Fruit fly (Drosophila melanogaster): ENCODE measurements around the gene VAChT.

Gene VAChT

dm6 chr3R:18758548-18759257 lies 53.4 kb downstream of the VAChT start, which contains the start of gene Epg5:
TSS of gene Epg5 (minus strand) at chr3R:18758873.
- TF ChIP-seq fd96Ca (GFP tag; IDR thresholded peaks at IDR 0.05) (peak; percentile 74; the same call in 2 of the 3 replicates), EcR (GFP tag; optimal IDR thresholded peaks at IDR 0.05) (no peak), Pif1B (GFP tag; optimal IDR thresholded peaks at IDR 0.05) (no peak), CG10348 (GFP tag; IDR thresholded peaks at IDR 0.05) (no peak), CG15710 (tag; optimal IDR thresholded peaks at IDR 0.05) (peak; percentile 65), Snoo (tag; optimal IDR thresholded peaks at IDR 0.05) (peak; percentile 20), gl (tag; optimal IDR thresholded peaks at IDR 0.05) (no peak), CG8159 (tag; optimal IDR thresholded peaks at IDR 0.05) (no peak), rn (GFP tag; IDR thresholded peaks at IDR 0.05) (peak; percentile 50), CG34367 (tag; optimal IDR thresholded peaks at IDR 0.05) (no peak), CG12605 (GFP tag; IDR thresholded peaks at IDR 0.05) (0 out of 2 replicates have a peak, but pooled peaks have one; percentile 6), CG32121 (GFP tag; IDR thresholded peaks at IDR 0.05) (0 out of 2 replicates have a peak, but pooled peaks have one; percentile 13), Ets98B (GFP tag; IDR thresholded peaks at IDR 0.05) (no peak; the same call in 1 of the 2 replicates), CG4496 (GFP tag; IDR thresholded peaks at IDR 0.05) (peak; percentile 71; the same call in 2 of the 3 replicates), D1 (tag; optimal IDR thresholded peaks at IDR 0.05) (no peak), CG9948 (tag; optimal IDR thresholded peaks at IDR 0.05) (no peak), CG13204 (GFP tag; optimal IDR thresholded peaks at IDR 0.05) (no peak), CG14655 (GFP tag; optimal IDR thresholded peaks at IDR 0.05) (no peak), Pif1A (GFP tag; optimal IDR thresholded peaks at IDR 0.05) (no peak), CG17806 (tag; optimal IDR thresholded peaks at IDR 0.05) (peak; percentile 56), CG8301 (tag; optimal IDR thresholded peaks at IDR 0.05) (no peak)

Measured in whole organism, pupa.